Worm (Caenorhabditis elegans) whole organism, L2 larva: ENCODE results near the gene srz-25.

Experiments used
- F13H6.1 ChIP-seq: sonication (generic microtip); optimal IDR thresholded peaks from 2 replicates; lab custom pipeline; 2016; ENCODE audit warnings: missing genetic modification characterization, missing compliant biosample characterization
- Y55F3AM.14 ChIP-seq: fragments of 200-800 bp; sonication (Bioruptor generic); optimal IDR thresholded peaks from 2 replicates; lab custom pipeline; 2018; ENCODE audit warnings: mild to moderate bottlenecking, missing genetic modification characterization, missing compliant biosample characterization
- ZK546.5 ChIP-seq: sonication (generic microtip); optimal IDR thresholded peaks from 2 replicates; lab custom pipeline; 2017; ENCODE audit warnings: missing biosample characterization, missing genetic modification characterization
- aly-2 ChIP-seq: fragments of 150-350 bp; optimal IDR thresholded peaks from 2 replicates; lab custom pipeline; 2014; ENCODE audit warnings: missing biosample characterization, missing genetic modification characterization
- ama-1 ChIP-seq: fragments of 150-350 bp; optimal IDR thresholded peaks from 2 replicates; lab custom pipeline; 2018; ENCODE audit warnings: inconsistent platforms
- ceh-16 ChIP-seq: fragments of 150-350 bp; optimal IDR thresholded peaks from 2 replicates; lab custom pipeline; 2014; ENCODE audit warnings: missing biosample characterization, missing genetic modification characterization
- ceh-82 ChIP-seq: fragments of 150-350 bp; optimal IDR thresholded peaks from 2 replicates; lab custom pipeline; 2014; ENCODE audit warnings: missing biosample characterization, missing genetic modification characterization
- crh-2 ChIP-seq: sonication (generic microtip); optimal IDR thresholded peaks from 2 replicates; lab custom pipeline; 2017; ENCODE audit warnings: missing biosample characterization, missing genetic modification characterization
- dmd-4 ChIP-seq: sonication (generic microtip); optimal IDR thresholded peaks from 2 replicates; lab custom pipeline; 2017; ENCODE audit warnings: missing biosample characterization, missing genetic modification characterization
- egl-27 ChIP-seq: sonication (generic microtip); optimal IDR thresholded peaks from 3 replicates; lab custom pipeline; 2017; ENCODE audit warnings: missing biosample characterization, missing genetic modification reagents, missing genetic modification characterization
- fos-1 ChIP-seq: fragments of 150-350 bp; optimal IDR thresholded peaks from 2 replicates; lab custom pipeline; 2014; ENCODE audit warnings: missing biosample characterization, missing genetic modification characterization
- gmeb-1 ChIP-seq: fragments of 150-350 bp; optimal IDR thresholded peaks from 2 replicates; lab custom pipeline; 2014; ENCODE audit warnings: missing biosample characterization, missing genetic modification characterization
- lin-11 ChIP-seq: fragments of 150-350 bp; sonication (generic microtip); optimal IDR thresholded peaks from 2 replicates; lab custom pipeline; 2014; ENCODE audit warnings: missing biosample characterization, missing genetic modification characterization, inconsistent platforms, mixed read lengths
- lin-13 ChIP-seq: fragments of 150-350 bp; optimal IDR thresholded peaks from 2 replicates; lab custom pipeline; 2014; ENCODE audit warnings: missing biosample characterization, missing genetic modification reagents, missing genetic modification characterization
- lin-39 ChIP-seq: fragments of 150-350 bp; optimal IDR thresholded peaks from 2 replicates; lab custom pipeline; 2014; ENCODE audit warnings: missing biosample characterization, missing genetic modification reagents, missing genetic modification characterization
- mab-5 ChIP-seq: fragments of 150-350 bp; optimal IDR thresholded peaks from 2 replicates; lab custom pipeline; 2014; ENCODE audit warnings: missing biosample characterization, missing genetic modification characterization
- mbf-1 ChIP-seq: sonication (generic microtip); optimal IDR thresholded peaks from 2 replicates; lab custom pipeline; 2017; ENCODE audit warnings: missing biosample characterization, missing genetic modification characterization
- mdl-1 ChIP-seq, 2 experiments: fragments of 150-350 bp in 1 of 2; sonication (generic microtip) in 1 of 2; optimal IDR thresholded peaks; 2 replicates each; lab custom pipeline; 2017; ENCODE audit warnings: missing biosample characterization in 2 of 2, missing genetic modification characterization in 2 of 2
- nhr-10 ChIP-seq: sonication (generic microtip); optimal IDR thresholded peaks from 2 replicates; lab custom pipeline; 2017; ENCODE audit warnings: missing biosample characterization, missing genetic modification characterization
- nhr-129 ChIP-seq: fragments of 150-350 bp; optimal IDR thresholded peaks from 2 replicates; lab custom pipeline; 2014; ENCODE audit warnings: missing biosample characterization, missing genetic modification characterization
- nhr-21 ChIP-seq: fragments of 150-350 bp; optimal IDR thresholded peaks from 2 replicates; lab custom pipeline; 2014; ENCODE audit warnings: missing biosample characterization, missing genetic modification characterization
- nhr-23 ChIP-seq: fragments of 150-350 bp; optimal IDR thresholded peaks from 2 replicates; lab custom pipeline; 2014; ENCODE audit warnings: missing biosample characterization, missing genetic modification reagents, missing genetic modification characterization
- nhr-237 ChIP-seq: fragments of 150-350 bp; optimal IDR thresholded peaks from 2 replicates; lab custom pipeline; 2014; ENCODE audit warnings: missing biosample characterization, missing genetic modification characterization
- nhr-77 ChIP-seq: fragments of 150-350 bp; optimal IDR thresholded peaks from 2 replicates; lab custom pipeline; 2014; ENCODE audit warnings: missing biosample characterization, missing genetic modification characterization
- sem-4 ChIP-seq: fragments of 150-350 bp; optimal IDR thresholded peaks from 2 replicates; lab custom pipeline; 2014; ENCODE audit warnings: missing biosample characterization, missing genetic modification reagents, missing genetic modification characterization
- skn-1 ChIP-seq: sonication (generic microtip); optimal IDR thresholded peaks from 2 replicates; lab custom pipeline; 2017; ENCODE audit warnings: missing biosample characterization, missing genetic modification characterization
- sma-9 ChIP-seq, 2 experiments: fragments of 150-350 bp in 1 of 2; sonication (generic microtip) in 1 of 2; optimal IDR thresholded peaks; 2 replicates each; lab custom pipeline; 2014 to 2016; ENCODE audit warnings: missing genetic modification characterization in 2 of 2, mild to moderate bottlenecking in 1 of 2, missing biosample characterization in 1 of 2, missing compliant biosample characterization in 1 of 2, missing genetic modification reagents in 1 of 2, moderate library complexity in 1 of 2
- snpc-4 ChIP-seq: fragments of 150-350 bp; optimal IDR thresholded peaks from 2 replicates; lab custom pipeline; 2014; ENCODE audit warnings: missing biosample characterization, missing genetic modification characterization
- unc-39 ChIP-seq: fragments of 150-350 bp; optimal IDR thresholded peaks from 2 replicates; lab custom pipeline; 2014; ENCODE audit warnings: missing biosample characterization, missing genetic modification characterization
- unc-55 ChIP-seq: fragments of 150-350 bp; sonication (generic microtip); optimal IDR thresholded peaks from 3 replicates; lab custom pipeline; 2014; ENCODE audit warnings: missing biosample characterization, missing genetic modification reagents, missing genetic modification characterization
- unc-62 ChIP-seq: fragments of 150-350 bp; optimal IDR thresholded peaks from 2 replicates; lab custom pipeline; 2014; ENCODE audit warnings: missing biosample characterization, missing genetic modification reagents, missing genetic modification characterization
- zag-1 ChIP-seq: fragments of 150-350 bp; optimal IDR thresholded peaks from 2 replicates; lab custom pipeline; 2014; ENCODE audit warnings: missing biosample characterization, missing genetic modification characterization
- ztf-1 ChIP-seq: fragments of 200-800 bp; sonication (Bioruptor generic); conservative IDR thresholded peaks from 2 replicates; pipeline ENCODE4 v1.3.6; 2022; ENCODE audit warnings: missing genetic modification characterization, missing compliant biosample characterization
- ztf-11 ChIP-seq: sonication (generic microtip); optimal IDR thresholded peaks from 2 replicates; lab custom pipeline; 2017; ENCODE audit warnings: missing biosample characterization, missing genetic modification characterization
- ztf-4 ChIP-seq: fragments of 150-350 bp; optimal IDR thresholded peaks from 2 replicates; lab custom pipeline; 2014; ENCODE audit warnings: missing biosample characterization, missing genetic modification characterization

srz-25 gene

DNA sequence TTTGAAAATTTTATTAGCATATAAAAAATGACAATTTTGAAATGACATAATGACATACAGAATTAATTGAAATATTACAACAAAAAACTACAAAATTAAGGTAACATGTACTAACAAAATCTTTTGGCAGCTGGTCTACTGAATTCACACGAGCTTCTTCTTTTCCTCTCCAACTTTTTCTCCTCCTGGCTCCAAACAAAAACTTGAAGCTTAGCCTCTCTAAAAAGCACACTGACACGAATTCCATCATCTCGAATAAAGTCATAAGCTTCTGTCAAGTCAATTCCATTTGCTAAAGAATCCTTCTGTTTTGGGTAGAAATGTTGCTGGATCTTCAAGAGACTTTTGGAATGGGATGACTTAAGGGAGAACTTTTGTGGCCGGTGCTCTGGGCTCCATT, 11.0 kb downstream of the srz-25 start:
- TF ChIP-seq Y55F3AM.14 (GFP tag; lab: Kevin White, UChicago): no peak
- no peak for TF ChIP-seq nhr-77 (tag; lab: Kevin White, UChicago)
- no peak for TF ChIP-seq crh-2 (tag; lab: Kevin White, UChicago)
- no peak for TF ChIP-seq ztf-4 (tag; lab: Kevin White, UChicago)
- TF ChIP-seq ztf-11 (tag; lab: Kevin White, UChicago): no peak
- TF ChIP-seq skn-1 (tag; lab: Kevin White, UChicago): no peak
- TF ChIP-seq nhr-129 (tag; lab: Kevin White, UChicago): no peak
- no peak for TF ChIP-seq egl-27 (tag; lab: Kevin White, UChicago)
- TF ChIP-seq fos-1: no peak
- TF ChIP-seq snpc-4 (tag; lab: Kevin White, UChicago): no peak
- TF ChIP-seq aly-2 (tag; lab: Kevin White, UChicago): no peak
- no peak for TF ChIP-seq lin-39 (tag; lab: Kevin White, UChicago)
- no peak for TF ChIP-seq mbf-1
- no peak for TF ChIP-seq ama-1 (lab: Kevin White, UChicago)
- TF ChIP-seq dmd-4: no peak
- TF ChIP-seq sem-4 (tag; lab: Kevin White, UChicago): no peak
- TF ChIP-seq ZK546.5: no peak
- TF ChIP-seq unc-55 (GFP tag; lab: Kevin White, UChicago): no peak
- TF ChIP-seq, all 48 proteins: peak for 0

DNA sequence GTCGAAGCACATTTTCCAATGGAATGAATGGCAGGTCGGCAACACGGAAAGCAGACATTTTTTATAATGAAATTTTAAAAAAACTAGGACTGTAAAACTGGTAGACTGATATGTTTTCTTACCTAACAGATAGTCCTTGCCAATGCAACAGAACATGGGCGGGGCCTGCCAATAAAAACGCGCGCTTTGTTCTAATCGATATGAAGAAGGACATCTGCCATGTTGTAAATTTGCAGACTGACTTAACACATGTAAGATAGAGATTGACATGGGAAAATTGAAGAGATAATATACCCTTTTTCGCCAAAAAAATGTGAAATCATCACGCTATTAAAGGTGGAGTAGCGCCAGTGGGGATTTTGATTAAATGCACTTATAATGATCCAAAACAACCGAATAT, 12.4 kb downstream of the srz-25 start, which contains the start of gene C38D9.8:
C38D9.8 (minus strand) TSS at position 101 of the 400 bp plus-strand sequence.
- TF ChIP-seq ceh-82: no peak

DNA sequence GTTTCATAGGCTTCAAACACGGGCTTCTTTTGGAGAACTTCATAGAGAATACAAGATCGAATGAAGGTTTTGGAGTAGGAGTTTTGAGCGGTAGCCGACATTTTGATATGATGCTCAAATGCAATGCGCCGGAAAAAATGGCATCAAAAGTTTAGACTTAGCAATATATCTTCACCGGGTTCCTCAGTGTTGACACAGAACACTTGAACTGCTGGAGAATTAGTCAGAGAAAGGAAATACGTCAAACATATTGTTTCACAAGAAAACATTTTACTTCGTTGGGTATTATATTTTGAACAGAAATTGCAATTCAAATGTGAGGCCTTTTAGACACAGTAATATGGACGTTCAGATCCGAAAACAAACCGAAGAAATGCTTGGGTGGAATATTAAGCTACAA, 18.0 kb downstream of the srz-25 start, which contains the start of gene fbxa-174:
fbxa-174 (minus strand) TSS at position 101 of the 400 bp plus-strand sequence.
- TF ChIP-seq nhr-77 (tag; lab: Kevin White, UChicago) (no peak), snpc-4 (tag; lab: Kevin White, UChicago) (no peak), ceh-16 (tag; lab: Kevin White, UChicago) (no peak), dmd-4 (no peak), nhr-21 (tag; lab: Kevin White, UChicago) (no peak), fos-1 (no peak)

DNA sequence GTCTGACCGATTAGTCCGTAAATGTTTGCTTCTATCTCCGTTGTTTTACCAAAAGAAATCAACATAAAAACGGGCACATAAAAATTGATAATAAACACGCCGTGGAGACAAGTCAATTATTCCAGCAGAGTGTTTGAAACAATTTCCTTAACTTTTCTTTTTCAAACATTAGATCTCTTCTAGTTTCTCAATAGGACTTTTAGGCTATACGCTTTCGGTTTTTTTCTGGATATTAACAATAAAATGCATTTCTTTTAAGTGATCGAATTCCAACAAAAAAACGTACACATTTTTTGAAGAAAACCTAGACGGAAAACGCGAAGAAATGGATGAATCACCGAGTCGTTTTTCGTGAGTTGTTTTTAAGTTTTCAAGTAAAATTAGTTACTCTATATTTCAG, 18.6 kb downstream of the srz-25 start, which contains the start of gene fbxa-172:
fbxa-172 (plus strand) TSS at position 301 of the 400 bp plus-strand sequence.
- no peak for TF ChIP-seq Y55F3AM.14 (GFP tag; lab: Kevin White, UChicago)
- no peak for TF ChIP-seq F13H6.1 (tag; lab: Kevin White, UChicago)
- no peak for TF ChIP-seq nhr-23 (tag; lab: Kevin White, UChicago)
- TF ChIP-seq sma-9 (GFP tag; optimal IDR thresholded peaks at IDR 0.05; lab: Kevin White, UChicago): no peak
- TF ChIP-seq sma-9 (tag; optimal IDR thresholded peaks at IDR 0.05; lab: Kevin White, UChicago): no peak
- TF ChIP-seq lin-11: no peak
- no peak for TF ChIP-seq snpc-4 (tag; lab: Kevin White, UChicago)
- TF ChIP-seq aly-2 (tag; lab: Kevin White, UChicago): no peak
- no peak for TF ChIP-seq unc-62 (GFP tag; lab: Kevin White, UChicago)

DNA sequence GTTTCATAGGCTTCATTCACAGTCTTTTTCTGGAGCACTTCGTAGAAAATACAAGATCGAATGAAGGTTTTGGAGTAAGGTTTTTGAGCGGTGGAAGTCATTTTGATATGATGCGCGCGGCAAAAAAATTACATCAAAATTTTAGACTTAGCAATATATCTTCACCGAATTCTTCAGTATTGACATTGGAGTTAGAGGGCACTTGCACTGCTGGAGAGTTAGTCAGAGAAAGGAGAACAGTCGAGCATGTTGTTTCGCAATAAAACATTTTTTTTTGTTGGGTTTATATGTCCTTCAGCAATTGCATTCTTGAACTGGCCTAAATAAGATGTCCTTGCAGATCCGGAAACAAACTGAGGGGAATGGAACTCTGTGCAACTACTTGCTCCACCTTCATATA, 25.5 kb downstream of the srz-25 start, which contains the start of gene fbxa-171:
fbxa-171 (minus strand) TSS at position 101 of the 400 bp plus-strand sequence.
- TF ChIP-seq snpc-4 (tag; lab: Kevin White, UChicago) (no peak), aly-2 (tag; lab: Kevin White, UChicago) (no peak), nhr-237 (tag; lab: Kevin White, UChicago) (no peak), lin-13 (GFP tag; lab: Kevin White, UChicago) (no peak), mbf-1 (no peak), nhr-77 (tag; lab: Kevin White, UChicago) (no peak), unc-55 (GFP tag; lab: Kevin White, UChicago) (no peak), mab-5 (no peak), zag-1 (tag; lab: Kevin White, UChicago) (no peak), nhr-10 (no peak), gmeb-1 (no peak), nhr-23 (tag; lab: Kevin White, UChicago) (no peak), ztf-1 (GFP tag; lab: Robert Waterston, UW) (no peak), ama-1 (lab: Kevin White, UChicago) (no peak), mdl-1 (tag; optimal IDR thresholded peaks at IDR 0.05; lab: Kevin White, UChicago) (no peak), skn-1 (tag; lab: Kevin White, UChicago) (no peak), unc-39 (no peak), ceh-82 (no peak)
